Worm (Caenorhabditis elegans) whole organism, L4 larva: Measurements from ENCODE around the gene R08C7.1.

Experiments used
- F26F4.8 ChIP-seq: fragments of 200-800 bp; sonication (Bioruptor generic); conservative IDR thresholded peaks from 2 replicates; pipeline ENCODE4 v1.3.6; 2022; ENCODE audit warnings: missing genetic modification characterization, missing compliant biosample characterization
- Y5F2A.4 ChIP-seq: fragments of 200-800 bp; sonication (Bioruptor generic); optimal IDR thresholded peaks from 2 replicates; lab custom pipeline; 2018; ENCODE audit warnings: mild to moderate bottlenecking, missing genetic modification characterization, missing compliant biosample characterization
- aha-1 ChIP-seq: fragments of 150-350 bp; peaks from one replicate; lab custom pipeline; 2014; ENCODE audit warnings: missing biosample characterization, missing genetic modification characterization
- cey-2 ChIP-seq: sonication (generic microtip); optimal IDR thresholded peaks from 3 replicates; lab custom pipeline; 2017; ENCODE audit warnings: missing genetic modification characterization, mild to moderate bottlenecking, missing compliant biosample characterization, antibody characterized with exemption, borderline replicate concordance; ENCODE audit not compliant: insufficient read depth
- daf-16 ChIP-seq, 3 experiments: sonication (generic microtip); optimal IDR thresholded peaks; 2 replicates each; lab custom pipeline; 2016 to 2017; ENCODE audit warnings: missing genetic modification characterization in 3 of 3, missing genetic modification reagents in 3 of 3, mild to moderate bottlenecking in 2 of 3, missing compliant biosample characterization in 2 of 3, missing biosample characterization in 1 of 3, moderate library complexity in 1 of 3
- daf-19 ChIP-seq: fragments of 200-800 bp; sonication (Bioruptor generic); conservative IDR thresholded peaks from 2 replicates; pipeline ENCODE4 v1.3.6; 2022; ENCODE audit warnings: missing genetic modification characterization, missing compliant biosample characterization
- dmd-6 ChIP-seq: fragments of 200-800 bp; sonication (Bioruptor generic); IDR thresholded peaks from 2 replicates; pipeline ENCODE4 v1.3.6; 2022; ENCODE audit warnings: missing genetic modification reagents, missing genetic modification characterization, missing compliant biosample characterization
- dmd-8 ChIP-seq: fragments of 200-800 bp; sonication (Bioruptor generic); IDR thresholded peaks from 2 replicates; pipeline ENCODE4 v1.3.6; 2022; ENCODE audit warnings: missing genetic modification characterization, missing compliant biosample characterization
- dmd-9 ChIP-seq: fragments of 200-800 bp; sonication (Bioruptor generic); IDR thresholded peaks from 2 replicates; pipeline ENCODE4 v1.3.6; 2022; ENCODE audit warnings: missing genetic modification reagents, missing genetic modification characterization, missing compliant biosample characterization
- duxl-1 ChIP-seq: sonication (generic microtip); optimal IDR thresholded peaks from 2 replicates; lab custom pipeline; 2016; ENCODE audit warnings: mild to moderate bottlenecking, missing genetic modification characterization, moderate library complexity, missing compliant biosample characterization; ENCODE audit not compliant: poor library complexity
- dve-1 ChIP-seq: sonication (generic microtip); optimal IDR thresholded peaks from 2 replicates; lab custom pipeline; 2017; ENCODE audit warnings: antibody characterized with exemption, mild to moderate bottlenecking, missing genetic modification characterization, missing compliant biosample characterization; ENCODE audit not compliant: insufficient read depth
- egl-43 ChIP-seq: fragments of 200-800 bp; sonication (Bioruptor generic); IDR thresholded peaks from 2 replicates; pipeline ENCODE4 v1.3.6; 2022; ENCODE audit warnings: missing genetic modification reagents, missing genetic modification characterization, missing compliant biosample characterization
- fos-1 ChIP-seq: fragments of 150-350 bp; optimal IDR thresholded peaks from 2 replicates; lab custom pipeline; 2014; ENCODE audit warnings: missing biosample characterization, missing genetic modification characterization
- gei-8 ChIP-seq: fragments of 200-800 bp; sonication (Bioruptor generic); optimal IDR thresholded peaks from 2 replicates; lab custom pipeline; 2018; ENCODE audit warnings: mild to moderate bottlenecking, missing genetic modification characterization, missing compliant biosample characterization
- hlh-11 ChIP-seq: fragments of 200-800 bp; sonication (Bioruptor generic); optimal IDR thresholded peaks from 2 replicates; lab custom pipeline; 2018; ENCODE audit warnings: mild to moderate bottlenecking, missing genetic modification characterization, missing compliant biosample characterization
- jun-1 ChIP-seq: fragments of 150-350 bp; optimal IDR thresholded peaks from 2 replicates; lab custom pipeline; 2014; ENCODE audit warnings: missing biosample characterization, missing genetic modification reagents, missing genetic modification characterization
- lin-13 ChIP-seq: fragments of 150-350 bp; optimal IDR thresholded peaks from 2 replicates; lab custom pipeline; 2014; ENCODE audit warnings: missing biosample characterization, missing genetic modification reagents, missing genetic modification characterization
- lin-38 ChIP-seq: fragments of 200-800 bp; sonication (Bioruptor generic); IDR thresholded peaks from 2 replicates; pipeline ENCODE4 v1.3.6; 2022; ENCODE audit warnings: missing genetic modification reagents, missing genetic modification characterization, missing compliant biosample characterization
- lin-39 ChIP-seq: fragments of 150-350 bp; optimal IDR thresholded peaks from 2 replicates; lab custom pipeline; 2014; ENCODE audit warnings: missing biosample characterization, missing genetic modification reagents, missing genetic modification characterization
- lsy-2 ChIP-seq, 2 experiments: fragments of 150-350 bp in 1 of 2; sonication (generic microtip) in 1 of 2; optimal IDR thresholded peaks; 2 replicates each; lab custom pipeline; 2014 to 2017; ENCODE audit warnings: missing biosample characterization in 2 of 2, missing genetic modification characterization in 2 of 2
- mdt-29 ChIP-seq: fragments of 200-800 bp; sonication (Bioruptor generic); IDR thresholded peaks from 2 replicates; pipeline ENCODE4 v1.3.6; 2022; ENCODE audit warnings: missing genetic modification reagents, missing genetic modification characterization, missing compliant biosample characterization
- nhr-10 ChIP-seq: fragments of 150-350 bp; optimal IDR thresholded peaks from 2 replicates; lab custom pipeline; 2014; ENCODE audit warnings: missing biosample characterization, missing genetic modification characterization
- nhr-28 ChIP-seq: fragments of 150-350 bp; optimal IDR thresholded peaks from 2 replicates; lab custom pipeline; 2014; ENCODE audit warnings: missing biosample characterization, missing genetic modification characterization
- nhr-76 ChIP-seq: fragments of 150-350 bp; optimal IDR thresholded peaks from 2 replicates; lab custom pipeline; 2014; ENCODE audit warnings: missing biosample characterization, missing genetic modification characterization
- pqm-1 ChIP-seq: sonication (generic microtip); optimal IDR thresholded peaks from 2 replicates; lab custom pipeline; 2017; ENCODE audit warnings: missing biosample characterization, missing genetic modification characterization
- saeg-2 ChIP-seq: fragments of 200-800 bp; sonication (Bioruptor generic); IDR thresholded peaks from 2 replicates; pipeline ENCODE4 v1.3.6; 2022; ENCODE audit warnings: missing genetic modification reagents, missing genetic modification characterization, missing compliant biosample characterization
- sdz-12 ChIP-seq: fragments of 200-800 bp; sonication (Bioruptor generic); optimal IDR thresholded peaks from 2 replicates; lab custom pipeline; 2018; ENCODE audit warnings: mild to moderate bottlenecking, missing genetic modification characterization, missing compliant biosample characterization
- set-16 ChIP-seq: fragments of 200-800 bp; sonication (Bioruptor generic); IDR thresholded peaks from 2 replicates; pipeline ENCODE4 v1.3.6; 2022; ENCODE audit warnings: missing genetic modification reagents, missing genetic modification characterization, missing compliant biosample characterization
- snpc-1.2 ChIP-seq: fragments of 200-800 bp; sonication (Bioruptor generic); IDR thresholded peaks from 2 replicates; pipeline ENCODE4 v1.3.6; 2022; ENCODE audit warnings: missing genetic modification reagents, missing genetic modification characterization, missing compliant biosample characterization
- spr-3 ChIP-seq: fragments of 200-800 bp; sonication (Bioruptor generic); optimal IDR thresholded peaks from 2 replicates; lab custom pipeline; 2018; ENCODE audit warnings: mild to moderate bottlenecking, missing genetic modification characterization, missing compliant biosample characterization
- unc-62 ChIP-seq, 3 experiments: fragments of 150-350 bp in 1 of 3; sonication (generic microtip); optimal IDR thresholded peaks in 2 of 3; peaks in 1 of 3; 1 replicate in 1 of 3; 2 replicates in 2 of 3; lab custom pipeline; 2014 to 2017; ENCODE audit warnings: missing biosample characterization in 3 of 3, missing genetic modification characterization in 3 of 3, missing genetic modification reagents in 3 of 3, missing genotype in 1 of 3
- zip-11 ChIP-seq: fragments of 200-800 bp; sonication (Bioruptor generic); IDR thresholded peaks from 2 replicates; pipeline ENCODE4 v1.3.6; 2022; ENCODE audit warnings: missing genetic modification characterization, missing compliant biosample characterization

R08C7.1 gene

ce11 chrIV:4486738-4487137, 35.1 kb downstream of the R08C7.1 start, which contains the start of gene trx-3:
Gene trx-3 (plus strand): TSS chrIV:4487028.
- TF ChIP-seq egl-43, result no peak
- no peak for TF ChIP-seq saeg-2
- no peak for TF ChIP-seq lin-38 (GFP tag; lab: Robert Waterston, UW)
- no peak for TF ChIP-seq lin-13 (GFP tag; lab: Kevin White, UChicago)
- no peak for TF ChIP-seq nhr-76 (tag; lab: Kevin White, UChicago)
- no peak for TF ChIP-seq zip-11 (GFP tag; lab: Robert Waterston, UW)
- no peak for TF ChIP-seq daf-19
- TF ChIP-seq cey-2 (tag; lab: Kevin White, UChicago), result no peak
- no peak for TF ChIP-seq dmd-9 (GFP tag; lab: Robert Waterston, UW)
- no peak for TF ChIP-seq F26F4.8 (GFP tag; lab: Robert Waterston, UW)
- TF ChIP-seq gei-8 (GFP tag; lab: Kevin White, UChicago), result no peak
- peak; percentile 42; the same call in 1 of the 2 replicates for TF ChIP-seq dmd-6 (GFP tag; lab: Robert Waterston, UW)
- peak in 1 of 2 experiments; percentile 91 for TF ChIP-seq unc-62 (GFP tag; optimal IDR thresholded peaks at IDR 0.05 in 1 of 2; lab: Kevin White, UChicago)
- no peak for TF ChIP-seq unc-62 (tag; optimal IDR thresholded peaks at IDR 0.05; lab: Kevin White, UChicago)
- TF ChIP-seq hlh-11 (tag; lab: Kevin White, UChicago), result peak; percentile 71
- TF ChIP-seq nhr-28 (tag; lab: Kevin White, UChicago), result peak; percentile 62
- TF ChIP-seq lin-39 (tag; lab: Kevin White, UChicago), result no peak
- no peak for TF ChIP-seq jun-1 (tag; lab: Kevin White, UChicago)
- no peak for TF ChIP-seq lsy-2 (tag; optimal IDR thresholded peaks at IDR 0.05; lab: Kevin White, UChicago)
- no peak for TF ChIP-seq snpc-1.2 (GFP tag; lab: Robert Waterston, UW)
- no peak for TF ChIP-seq mdt-29
- no peak for TF ChIP-seq daf-16 (GFP tag; optimal IDR thresholded peaks at IDR 0.05; lab: Kevin White, UChicago)
- peak; percentile 50 for TF ChIP-seq daf-16 (tag; optimal IDR thresholded peaks at IDR 0.05; lab: Kevin White, UChicago)
- no peak for TF ChIP-seq spr-3
- TF ChIP-seq aha-1 (tag; lab: Kevin White, UChicago), result peak; percentile 55
- TF ChIP-seq dve-1 (tag; lab: Kevin White, UChicago), result peak; percentile 51
- TF ChIP-seq sdz-12, result no peak
- TF ChIP-seq nhr-10, result no peak
- no peak for TF ChIP-seq duxl-1 (tag; lab: Kevin White, UChicago)
- peak; percentile 75 for TF ChIP-seq pqm-1
- TF ChIP-seq dmd-8, result no peak

- TF ChIP-seq set-16 (GFP tag; lab: Robert Waterston, UW) (peak; percentile 51), Y5F2A.4 (GFP tag; lab: Kevin White, UChicago) (no peak), hlh-11 (tag; lab: Kevin White, UChicago) (no peak), unc-62 (GFP tag; optimal IDR thresholded peaks at IDR 0.05 in 1 of 2; lab: Kevin White, UChicago) (peak in 1 of 2 experiments; percentile 61), unc-62 (tag; optimal IDR thresholded peaks at IDR 0.05; lab: Kevin White, UChicago) (no peak), fos-1 (tag; lab: Kevin White, UChicago) (no peak), dmd-8 (no peak)
These were observed 38.5 kb downstream of the R08C7.1 start, which contains the start of gene ZK180.7 for ce11 chrIV:4490148-4490652. Gene ZK180.7 (plus strand): TSS chrIV:4490542.
